Worm (Caenorhabditis elegans) whole organism, midembryonic: ENCODE data around the gene F55E10.2.

Experiments
- T22C8.4 ChIP-seq: fragments of 200-800 bp; sonication (Bioruptor generic); IDR thresholded peaks from 2 replicates; pipeline ENCODE4 v1.3.6; 2022; ENCODE audit warnings: missing genetic modification characterization, missing compliant biosample characterization
- cog-1 ChIP-seq: sonication (generic microtip); optimal IDR thresholded peaks from 2 replicates; lab custom pipeline; 2016; ENCODE audit warnings: missing genetic modification characterization, missing compliant biosample characterization
- flt-1 ChIP-seq: fragments of 200-800 bp; sonication (Bioruptor generic); IDR thresholded peaks from 2 replicates; pipeline ENCODE4 v1.3.6; 2022; ENCODE audit warnings: missing genetic modification characterization, missing compliant biosample characterization
- klf-2 ChIP-seq: fragments of 200-800 bp; sonication (Bioruptor generic); conservative IDR thresholded peaks from 2 replicates; pipeline ENCODE4 v1.3.6; 2022; ENCODE audit warnings: missing genetic modification reagents, missing genetic modification characterization, missing compliant biosample characterization
- med-1 ChIP-seq: sonication (generic microtip); optimal IDR thresholded peaks from 2 replicates; lab custom pipeline; 2017; ENCODE audit warnings: missing genetic modification characterization, mild to moderate bottlenecking, missing compliant biosample characterization, antibody characterized with exemption, missing genetic modification reagents; ENCODE audit not compliant: insufficient read depth
- ref-1 ChIP-seq: fragments of 200-800 bp; sonication (Bioruptor generic); conservative IDR thresholded peaks from 2 replicates; pipeline ENCODE4 v1.3.6; 2022; ENCODE audit warnings: missing genetic modification reagents, missing genetic modification characterization, missing compliant biosample characterization
- tab-1 ChIP-seq: fragments of 200-800 bp; sonication (Bioruptor generic); IDR thresholded peaks from 2 replicates; pipeline ENCODE4 v1.3.6; 2022; ENCODE audit warnings: missing genetic modification characterization, missing compliant biosample characterization
- ztf-23 ChIP-seq: fragments of 200-800 bp; sonication (Bioruptor generic); IDR thresholded peaks from 2 replicates; pipeline ENCODE4 v1.3.6; 2022; ENCODE audit warnings: missing genetic modification reagents, missing genetic modification characterization, missing compliant biosample characterization
- ztf-29 ChIP-seq: fragments of 200-800 bp; sonication (Bioruptor generic); IDR thresholded peaks from 2 replicates; pipeline ENCODE4 v1.3.6; 2022; ENCODE audit warnings: missing genetic modification reagents, missing genetic modification characterization, missing compliant biosample characterization

DNA sequence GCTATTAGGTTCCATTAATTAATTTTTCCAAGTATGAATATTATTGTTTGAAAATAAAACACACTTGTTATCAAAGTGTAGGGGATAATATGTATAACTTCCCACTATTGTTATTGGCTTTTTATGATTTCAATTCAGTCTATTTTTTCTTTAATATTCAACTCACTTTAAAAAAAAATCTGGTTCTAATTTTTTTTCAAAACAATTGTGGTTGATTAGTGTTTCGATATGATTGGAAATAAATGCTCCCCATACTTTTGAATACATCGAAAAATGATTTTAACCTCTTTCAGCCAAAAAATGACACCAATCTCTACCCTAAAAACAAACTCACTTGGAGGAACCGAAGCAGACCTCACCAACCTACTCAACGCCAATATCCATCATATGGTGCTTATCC, at the start of gene F55E10.2:
- TF ChIP-seq flt-1 (GFP tag; lab: Robert Waterston, UW) (no peak), ztf-23 (no peak), tab-1 (GFP tag; lab: Robert Waterston, UW) (no peak), T22C8.4 (GFP tag; lab: Robert Waterston, UW) (no peak), klf-2 (no peak), ztf-29 (GFP tag; lab: Robert Waterston, UW) (no peak), med-1 (no peak), ref-1 (GFP tag; lab: Robert Waterston, UW) (no peak), cog-1 (no peak)
